Worm (Caenorhabditis elegans): ENCODE data around the gene K05F6.4.

DNA sequence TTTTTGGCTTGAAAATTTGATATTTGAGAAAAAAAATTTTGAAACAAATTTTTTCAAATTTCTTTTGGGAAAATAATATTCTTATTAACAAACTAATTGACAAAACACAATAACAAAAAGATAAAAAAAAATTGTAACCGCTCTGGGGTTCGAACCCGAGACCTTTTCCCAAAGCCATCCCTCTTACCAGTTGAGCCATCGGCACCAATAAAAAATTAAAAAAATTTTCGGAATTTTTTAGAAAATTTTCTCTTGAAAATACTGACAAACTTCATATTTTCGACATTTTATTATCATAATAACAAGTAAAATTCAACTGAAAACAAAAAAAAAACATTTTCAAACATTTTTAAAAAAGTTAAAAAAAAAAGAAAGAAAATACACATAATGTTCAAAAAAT is 21.3 kb upstream of the K05F6.4 start:
- TF ChIP-seq ama-1 (optimal IDR thresholded peaks at IDR 0.05) (no peak), nhr-77 (tag; optimal IDR thresholded peaks at IDR 0.05) (no peak), fos-1 (tag; optimal IDR thresholded peaks at IDR 0.05) (no peak), nhr-237 (tag; optimal IDR thresholded peaks at IDR 0.05) (no peak), ceh-16 (tag; optimal IDR thresholded peaks at IDR 0.05) (no peak)

Measured in whole organism, L3 larva.